Worm (Caenorhabditis elegans): Measurements from ENCODE around the gene R08C7.8.

ce11 chrIV:4473767-4474166 is 39.4 kb upstream of the R08C7.8 start:
- no peak for TF ChIP-seq lim-6 (tag; optimal IDR thresholded peaks at IDR 0.05)
- TF ChIP-seq dve-1 (tag; optimal IDR thresholded peaks at IDR 0.05): no peak
- TF ChIP-seq nfya-1 (tag; optimal IDR thresholded peaks at IDR 0.05): no peak
- TF ChIP-seq ceh-19 (GFP tag; optimal IDR thresholded peaks at IDR 0.05): no peak
- TF ChIP-seq ama-1 (optimal IDR thresholded peaks at IDR 0.05): no peak
- TF ChIP-seq nhr-11 (tag; optimal IDR thresholded peaks at IDR 0.05): no peak
- no peak for TF ChIP-seq C08G9.2 (tag; optimal IDR thresholded peaks at IDR 0.05)
- no peak for TF ChIP-seq pqm-1 (tag; optimal IDR thresholded peaks at IDR 0.05)
- TF ChIP-seq ceh-31 (tag; optimal IDR thresholded peaks at IDR 0.05): no peak
- no peak for TF ChIP-seq T23F11.4 (GFP tag; optimal IDR thresholded peaks at IDR 0.05)
- TF ChIP-seq fax-1 (tag; optimal IDR thresholded peaks at IDR 0.05): no peak
- no peak for TF ChIP-seq syd-9 (tag; optimal IDR thresholded peaks at IDR 0.05)

Data from whole organism, late embryonic.